Fruit fly (Drosophila melanogaster) whole organism, embryonic: ENCODE data around the gene CG12081.

Experiments used
- CG10209 ChIP-seq: fragments of 200-800 bp; sonication (Bioruptor generic); optimal IDR thresholded peaks from 3 replicates; lab custom pipeline; 2017; ENCODE audit warnings: missing biosample characterization, mild to moderate bottlenecking, missing genetic modification characterization, missing genetic modification reagents
- CG10654 ChIP-seq: fragments of 200-800 bp; sonication (Bioruptor generic); optimal IDR thresholded peaks from 2 replicates; lab custom pipeline; 2016; ENCODE audit warnings: missing biosample characterization, missing genetic modification characterization
- CG11456 ChIP-seq: fragments of 200-800 bp; sonication (Bioruptor generic); IDR thresholded peaks from 3 replicates; pipeline ENCODE4 v1.3.6; 2022; ENCODE audit warnings: missing biosample characterization, missing genetic modification characterization
- CG12155 ChIP-seq: fragments of 200-800 bp; sonication (Bioruptor generic); optimal IDR thresholded peaks from 3 replicates; lab custom pipeline; 2016; ENCODE audit warnings: missing biosample characterization, missing genetic modification characterization
- CG12659 ChIP-seq: fragments of 200-800 bp; sonication (Bioruptor generic); optimal IDR thresholded peaks from 3 replicates; lab custom pipeline; 2017; ENCODE audit warnings: mild to moderate bottlenecking, missing biosample characterization, missing genetic modification reagents, missing genetic modification characterization
- CG14441 ChIP-seq: fragments of 200-800 bp; sonication (Bioruptor generic); IDR thresholded peaks from 2 replicates; pipeline ENCODE4 v1.3.6; 2022; ENCODE audit warnings: missing biosample characterization, missing genetic modification characterization
- CG14965 ChIP-seq: fragments of 200-800 bp; sonication (Bioruptor generic); optimal IDR thresholded peaks from 2 replicates; lab custom pipeline; 2016; ENCODE audit warnings: missing biosample characterization, missing genetic modification characterization, borderline replicate concordance
- CG15011 ChIP-seq: fragments of 200-800 bp; sonication (Bioruptor generic); optimal IDR thresholded peaks from 3 replicates; lab custom pipeline; 2018; ENCODE audit warnings: missing biosample characterization, mild to moderate bottlenecking, missing genetic modification characterization
- CG16815 ChIP-seq: fragments of 200-800 bp; sonication (Bioruptor generic); optimal IDR thresholded peaks from 3 replicates; lab custom pipeline; 2017; ENCODE audit warnings: missing biosample characterization, mild to moderate bottlenecking, missing genetic modification characterization
- CG18599 ChIP-seq: fragments of 200-800 bp; sonication (Bioruptor generic); optimal IDR thresholded peaks from 3 replicates; lab custom pipeline; 2017; ENCODE audit warnings: missing biosample characterization, missing genetic modification characterization, mild to moderate bottlenecking, moderate library complexity, missing genetic modification reagents
- CG18764 ChIP-seq: fragments of 200-800 bp; sonication (Bioruptor generic); optimal IDR thresholded peaks from 3 replicates; lab custom pipeline; 2016; ENCODE audit warnings: missing biosample characterization, missing genetic modification characterization
- CG31388 ChIP-seq: fragments of 200-800 bp; sonication (Bioruptor generic); optimal IDR thresholded peaks from 2 replicates; lab custom pipeline; 2016; ENCODE audit warnings: missing biosample characterization, missing genetic modification characterization
- CG33557 ChIP-seq: fragments of 200-800 bp; sonication (Bioruptor generic); optimal IDR thresholded peaks from 2 replicates; lab custom pipeline; 2019; ENCODE audit warnings: missing biosample characterization, mild to moderate bottlenecking, missing genetic modification characterization, moderate library complexity
- CG4730 ChIP-seq: fragments of 200-800 bp; sonication (Bioruptor generic); IDR thresholded peaks from 2 replicates; pipeline ENCODE4 v1.3.6; 2022; ENCODE audit warnings: missing biosample characterization, missing genetic modification characterization
- CG4820 ChIP-seq: fragments of 200-800 bp; sonication (Bioruptor generic); optimal IDR thresholded peaks from 3 replicates; lab custom pipeline; 2016; ENCODE audit warnings: missing biosample characterization, missing genetic modification characterization
- CG5180 ChIP-seq: fragments of 200-800 bp; sonication (Bioruptor generic); optimal IDR thresholded peaks from 3 replicates; lab custom pipeline; 2017; ENCODE audit warnings: missing biosample characterization, missing genetic modification characterization, mild to moderate bottlenecking, moderate library complexity, missing genetic modification reagents
- CG7357 ChIP-seq: fragments of 200-800 bp; sonication (Bioruptor generic); IDR thresholded peaks from 3 replicates; pipeline ENCODE4 v1.3.6; 2022; ENCODE audit warnings: missing biosample characterization, missing genetic modification characterization
- CG8765 ChIP-seq: fragments of 200-800 bp; sonication (Bioruptor generic); IDR thresholded peaks from 2 replicates; pipeline ENCODE4 v1.3.6; 2022; ENCODE audit warnings: missing biosample characterization, missing genetic modification characterization
- CG8924 ChIP-seq: fragments of 200-800 bp; optimal IDR thresholded peaks from 3 replicates; lab custom pipeline; 2019; ENCODE audit warnings: missing biosample characterization, mild to moderate bottlenecking, missing genetic modification characterization, moderate library complexity
- Deaf1 ChIP-seq: fragments of 200-800 bp; optimal IDR thresholded peaks from 3 replicates; lab custom pipeline; 2019; ENCODE audit warnings: missing biosample characterization, mild to moderate bottlenecking, missing genetic modification characterization, moderate library complexity
- Doc3 ChIP-seq: fragments of 200-800 bp; sonication (Bioruptor generic); IDR thresholded peaks from 3 replicates; pipeline ENCODE4 v1.3.6; 2022; ENCODE audit warnings: missing biosample characterization, missing genetic modification characterization; ENCODE audit not compliant: partially characterized antibody
- Drgx ChIP-seq: fragments of 200-800 bp; sonication (Bioruptor generic); IDR thresholded peaks from 2 replicates; pipeline ENCODE4 v1.3.6; 2022; ENCODE audit warnings: missing biosample characterization, missing genetic modification characterization
- Fer2 ChIP-seq: fragments of 200-800 bp; sonication (Bioruptor generic); optimal IDR thresholded peaks from 2 replicates; lab custom pipeline; 2018; ENCODE audit warnings: missing biosample characterization, mild to moderate bottlenecking, missing genetic modification characterization, moderate library complexity
- HLH54F ChIP-seq: fragments of 200-800 bp; sonication (Bioruptor generic); optimal IDR thresholded peaks from 3 replicates; lab custom pipeline; 2016; ENCODE audit warnings: missing biosample characterization, missing genetic modification characterization
- Hr78 ChIP-seq, 2 experiments: fragments of 200-800 bp in 1 of 2; fragments of >200 bp in 1 of 2; sonication (Bioruptor generic) in 1 of 2; optimal IDR thresholded peaks; 2 replicates each; lab custom pipeline; 2017 to 2019; ENCODE audit warnings: missing biosample characterization in 2 of 2, missing genetic modification characterization in 2 of 2, mild to moderate bottlenecking in 1 of 2, moderate library complexity in 1 of 2
- Jarid2 ChIP-seq: fragments of 200-800 bp; sonication (Bioruptor generic); optimal IDR thresholded peaks from 3 replicates; lab custom pipeline; 2017; ENCODE audit warnings: mild to moderate bottlenecking, missing biosample characterization, missing genetic modification reagents, missing genetic modification characterization
- Optix ChIP-seq: fragments of 200-800 bp; sonication (Bioruptor generic); IDR thresholded peaks from 3 replicates; pipeline ENCODE4 v1.3.6; 2022; ENCODE audit warnings: missing biosample characterization, missing genetic modification characterization
- Rx ChIP-seq: fragments of 200-800 bp; sonication (Bioruptor generic); IDR thresholded peaks from 2 replicates; pipeline ENCODE4 v1.3.6; 2022; ENCODE audit warnings: missing biosample characterization, missing genetic modification characterization
- Trl ChIP-seq, 3 experiments: fragments of >200 bp in 2 of 3; fragments of 200-800 bp in 1 of 3; sonication (Bioruptor generic) in 1 of 3; optimal IDR thresholded peaks; 2 replicates in 1 of 3; 3 replicates in 2 of 3; lab custom pipeline; 2016 to 2017; ENCODE audit warnings: missing biosample characterization in 1 of 3, missing genetic modification characterization in 1 of 3
- aop ChIP-seq: fragments of 200-800 bp; sonication (Bioruptor generic); IDR thresholded peaks from 2 replicates; pipeline ENCODE4 v1.3.6; 2022; ENCODE audit warnings: missing biosample characterization, missing genetic modification characterization
- az2 ChIP-seq: fragments of 200-800 bp; sonication (Bioruptor generic); optimal IDR thresholded peaks from 3 replicates; lab custom pipeline; 2016; ENCODE audit warnings: missing biosample characterization, missing genetic modification characterization
- bab2 ChIP-seq: fragments of 200-800 bp; sonication (Bioruptor generic); optimal IDR thresholded peaks from 2 replicates; lab custom pipeline; 2016; ENCODE audit warnings: missing biosample characterization, missing genetic modification characterization
- chif ChIP-seq, 2 experiments: fragments of 200-800 bp; sonication (Bioruptor generic); optimal IDR thresholded peaks; 3 replicates each; lab custom pipeline; 2016; ENCODE audit warnings: missing biosample characterization in 2 of 2, missing genetic modification characterization in 2 of 2
- ci ChIP-seq: fragments of 200-800 bp; sonication (Bioruptor generic); IDR thresholded peaks from 3 replicates; pipeline ENCODE4 v1.3.6; 2022; ENCODE audit warnings: missing biosample characterization, missing genetic modification characterization
- fd96Cb ChIP-seq: fragments of 200-800 bp; sonication (Bioruptor generic); optimal IDR thresholded peaks from 2 replicates; lab custom pipeline; 2018; ENCODE audit warnings: missing biosample characterization, mild to moderate bottlenecking, missing genetic modification characterization, moderate library complexity
- ind ChIP-seq: fragments of 200-800 bp; sonication (Bioruptor generic); optimal IDR thresholded peaks from 3 replicates; lab custom pipeline; 2016; ENCODE audit warnings: missing biosample characterization, missing genetic modification characterization
- inv ChIP-seq: fragments of 200-800 bp; sonication (Bioruptor generic); IDR thresholded peaks from 2 replicates; pipeline ENCODE4 v1.3.6; 2022; ENCODE audit warnings: missing biosample characterization, missing genetic modification characterization; ENCODE audit not compliant: partially characterized antibody
- nmo ChIP-seq: fragments of 200-800 bp; sonication (Bioruptor generic); optimal IDR thresholded peaks from 2 replicates; lab custom pipeline; 2018; ENCODE audit warnings: missing biosample characterization, mild to moderate bottlenecking, missing genetic modification characterization, moderate library complexity
- otp ChIP-seq: fragments of 200-800 bp; sonication (Bioruptor generic); IDR thresholded peaks from 3 replicates; pipeline ENCODE4, ENCODE4 v1.3.6; 2022; ENCODE audit warnings: missing biosample characterization, missing genetic modification characterization
- p53 ChIP-seq: fragments of 200-800 bp; sonication (Bioruptor generic); optimal IDR thresholded peaks from 2 replicates; lab custom pipeline; 2016; ENCODE audit warnings: missing biosample characterization, missing genetic modification characterization
- pan ChIP-seq, 4 experiments: fragments of >200 bp in 3 of 4; fragments of 200-800 bp in 1 of 4; sonication (Bioruptor generic) in 1 of 4; optimal IDR thresholded peaks in 3 of 4; IDR thresholded peaks in 1 of 4; 2 replicates each; pipeline versions ENCODE4 v1.3.6 to Lab custom; 2017 to 2022; ENCODE audit warnings: missing biosample characterization in 2 of 4, missing genetic modification characterization in 2 of 4, mixed read lengths in 1 of 4
- phol ChIP-seq: fragments of 200-800 bp; sonication (Bioruptor generic); optimal IDR thresholded peaks from 3 replicates; lab custom pipeline; 2018; ENCODE audit warnings: missing biosample characterization, mild to moderate bottlenecking, missing genetic modification characterization, moderate library complexity
- ranshi ChIP-seq: fragments of 200-800 bp; sonication (Bioruptor generic); IDR thresholded peaks from 2 replicates; pipeline ENCODE4 v1.3.6; 2022; ENCODE audit warnings: missing biosample characterization, missing genetic modification characterization
- sc ChIP-seq, 3 experiments: fragments of >200 bp in 2 of 3; fragments of 200-800 bp in 1 of 3; sonication (Bioruptor generic) in 1 of 3; optimal IDR thresholded peaks; 2 replicates in 2 of 3; 3 replicates in 1 of 3; lab custom pipeline; 2017; ENCODE audit warnings: mild to moderate bottlenecking in 1 of 3, missing biosample characterization in 1 of 3, missing genetic modification characterization in 1 of 3, missing genetic modification reagents in 1 of 3
- sens ChIP-seq: fragments of 200-800 bp; sonication (Bioruptor generic); peaks from one replicate; lab custom pipeline; 2016; ENCODE audit warnings: missing biosample characterization, missing genetic modification characterization
- stc ChIP-seq: fragments of 200-800 bp; sonication (Bioruptor generic); IDR thresholded peaks from 2 replicates; pipeline ENCODE4 v1.3.6; 2022; ENCODE audit warnings: missing biosample characterization, missing genetic modification characterization
- unc-4 ChIP-seq: fragments of 200-800 bp; sonication (Bioruptor generic); IDR thresholded peaks from 2 replicates; pipeline ENCODE4 v1.3.6; 2022; ENCODE audit warnings: missing biosample characterization, missing genetic modification characterization; ENCODE audit not compliant: partially characterized antibody
- zen ChIP-seq: fragments of 200-800 bp; sonication (Bioruptor generic); optimal IDR thresholded peaks from 3 replicates; lab custom pipeline; 2018; ENCODE audit warnings: missing biosample characterization, mild to moderate bottlenecking, missing genetic modification characterization, moderate library complexity

CG12081 gene

DNA sequence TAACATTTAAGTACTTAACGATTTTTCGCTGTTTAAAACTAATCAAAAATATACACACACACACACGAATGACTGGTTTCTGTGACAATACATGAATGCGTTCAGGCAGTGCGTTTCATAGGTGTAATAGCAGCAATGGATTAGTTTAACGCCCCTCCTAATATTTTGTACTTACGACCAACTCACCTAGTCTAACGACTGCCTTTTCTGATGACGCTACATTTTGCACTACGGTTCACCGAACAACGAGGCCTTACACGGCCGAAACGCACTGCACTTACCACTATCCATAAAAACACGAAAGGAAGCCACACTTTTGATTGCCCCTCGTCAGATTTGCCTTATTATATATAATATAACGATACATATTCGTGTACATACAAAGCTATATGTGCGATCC, 12.6 kb downstream of the CG12081 start (continued):
- TF ChIP-seq chif (GFP tag; optimal IDR thresholded peaks at IDR 0.05; lab: Kevin White, UChicago) (peak; percentile 26 to 51), Hr78 (GFP tag; optimal IDR thresholded peaks at IDR 0.05; lab: Kevin White, UChicago) (no peak), Deaf1 (tag; lab: Kevin White, UChicago) (no peak), nmo (GFP tag; lab: Kevin White, UChicago) (peak; percentile 40), p53 (GFP tag; lab: Kevin White, UChicago) (no peak), otp (GFP tag; lab: Robert Waterston, UW) (0 out of 3 replicates have a peak, but pooled peaks have one; percentile 44), Rx (GFP tag; lab: Robert Waterston, UW) (peak; percentile 36; the same call in 1 of the 2 replicates), Optix (GFP tag; lab: Robert Waterston, UW) (peak; percentile 32; the same call in 1 of the 3 replicates), Doc3 (no peak), CG14441 (GFP tag; lab: Robert Waterston, UW) (0 out of 2 replicates have a peak, but pooled peaks have one; percentile 33), stc (GFP tag; lab: Robert Waterston, UW) (no peak), CG4820 (GFP tag; lab: Kevin White, UChicago) (peak; percentile 8), CG18599 (GFP tag; lab: Kevin White, UChicago) (no peak), az2 (GFP tag; lab: Kevin White, UChicago) (peak; percentile 39), unc-4 (GFP tag; lab: Robert Waterston, UW) (no peak), inv (no peak), Drgx (peak; percentile 68), CG4730 (GFP tag; lab: Robert Waterston, UW) (0 out of 2 replicates have a peak, but pooled peaks have one; percentile 11), CG10654 (GFP tag; lab: Kevin White, UChicago) (peak; percentile 19), CG31388 (GFP tag; lab: Kevin White, UChicago) (peak; percentile 17), ranshi (GFP tag; lab: Robert Waterston, UW) (0 out of 2 replicates have a peak, but pooled peaks have one; percentile 30), CG12155 (GFP tag; lab: Kevin White, UChicago) (peak; percentile 24), CG16815 (GFP tag; lab: Kevin White, UChicago) (peak; percentile 17), ind (GFP tag; lab: Kevin White, UChicago) (peak; percentile 43), CG5180 (GFP tag; lab: Kevin White, UChicago) (no peak), CG15011 (GFP tag; lab: Kevin White, UChicago) (no peak), phol (tag; lab: Kevin White, UChicago) (peak; percentile 44), CG18764 (peak; percentile 4), fd96Cb (tag; lab: Kevin White, UChicago) (peak; percentile 48), zen (tag; lab: Kevin White, UChicago) (peak; percentile 36), ci (GFP tag; lab: Robert Waterston, UW) (0 out of 3 replicates have a peak, but pooled peaks have one; percentile 45), bab2 (GFP tag; lab: Kevin White, UChicago) (peak; percentile 8), CG12659 (GFP tag; lab: Kevin White, UChicago) (no peak), CG33557 (GFP tag; lab: Kevin White, UChicago) (no peak), CG8924 (tag; lab: Kevin White, UChicago) (peak; percentile 24), HLH54F (GFP tag; lab: Kevin White, UChicago) (peak; percentile 4), CG14965 (no peak), sens (GFP tag; lab: Kevin White, UChicago) (peak; percentile 68), Jarid2 (no peak), sc (optimal IDR thresholded peaks at IDR 0.05; lab: Kevin White, UChicago) (no peak), sc (GFP tag; optimal IDR thresholded peaks at IDR 0.05; lab: Kevin White, UChicago) (no peak), CG10209 (GFP tag; lab: Kevin White, UChicago) (peak; percentile 28), CG11456 (GFP tag; lab: Robert Waterston, UW) (peak; percentile 65; the same call in 2 of the 3 replicates), Trl (optimal IDR thresholded peaks at IDR 0.05; lab: Kevin White, UChicago) (no peak), Trl (GFP tag; optimal IDR thresholded peaks at IDR 0.05; lab: Kevin White, UChicago) (no peak), pan (optimal IDR thresholded peaks at IDR 0.05; lab: Kevin White, UChicago) (no peak), pan (GFP tag; optimal IDR thresholded peaks at IDR 0.05 in 1 of 2, IDR thresholded peaks at IDR 0.05 in 1 of 2) (peak in 1 of 2 experiments; percentile 52), Fer2 (tag; lab: Kevin White, UChicago) (no peak), aop (GFP tag; lab: Robert Waterston, UW) (no peak), CG8765 (GFP tag; lab: Robert Waterston, UW) (peak; percentile 14; the same call in 1 of the 2 replicates), CG7357 (GFP tag; lab: Robert Waterston, UW) (peak; percentile 36; the same call in 1 of the 3 replicates)
